Worm (Caenorhabditis elegans): ENCODE measurements around the gene aat-1.

The aat-1 gene

DNA sequence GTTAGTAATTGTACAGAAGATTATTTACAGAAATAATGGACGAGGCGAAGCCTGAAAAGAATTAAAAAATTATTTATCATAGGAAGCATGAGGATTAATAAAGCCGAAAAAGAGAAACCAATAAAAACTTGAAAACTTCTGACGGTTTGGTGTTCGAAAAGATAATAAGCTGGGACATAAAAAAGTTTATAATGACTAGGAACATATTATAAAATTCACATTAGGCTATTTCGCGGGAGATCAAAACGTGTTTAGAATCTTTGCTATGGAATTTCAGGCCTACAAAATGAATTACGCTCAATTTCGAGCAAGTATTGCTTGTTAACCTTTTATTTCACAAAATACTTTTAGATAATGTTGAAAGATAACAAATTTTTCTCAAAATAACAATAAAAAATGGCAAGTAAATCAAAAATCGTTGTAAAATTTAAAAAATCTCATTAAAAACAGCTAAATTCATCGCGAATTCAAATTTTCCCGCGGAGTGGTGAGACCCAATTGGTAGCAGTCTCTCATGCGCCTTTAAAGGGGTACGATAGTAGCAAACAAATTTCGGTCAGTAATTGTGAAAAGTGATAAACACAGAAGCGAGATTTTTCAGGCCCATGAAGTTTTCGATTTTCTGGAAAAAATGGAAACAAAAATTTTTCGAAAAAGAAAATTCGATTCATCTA lies 12.6 kb downstream of the aat-1 start, which contains the start of gene trcs-1:
TSS of gene trcs-1 (minus strand) at position 51 of the 674 bp plus-strand sequence.
- TF ChIP-seq dao-5 (tag; optimal IDR thresholded peaks at IDR 0.05) = no peak
- TF ChIP-seq W03F9.2 (tag; optimal IDR thresholded peaks at IDR 0.05) = peak; percentile 26
- no peak for TF ChIP-seq him-1 (tag; optimal IDR thresholded peaks at IDR 0.05)

DNA sequence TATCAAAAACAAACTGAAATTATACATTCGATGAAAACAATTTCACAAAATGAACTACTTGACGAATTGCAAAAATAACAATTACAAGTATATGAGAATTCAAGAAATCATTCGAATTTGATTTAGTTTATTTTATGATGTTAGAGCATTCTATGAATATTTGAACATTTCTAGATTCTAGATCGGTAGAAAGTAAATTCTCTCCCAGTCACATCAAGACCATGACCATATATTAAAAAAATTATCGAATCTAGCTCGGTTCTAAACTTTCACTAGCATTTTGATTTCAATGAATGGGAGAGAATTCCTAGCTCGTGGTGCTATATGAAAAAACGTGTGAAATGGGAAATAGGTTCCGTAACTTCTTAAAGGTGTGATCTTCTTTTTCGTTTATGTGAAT lies 17.1 kb downstream of the aat-1 start:
- no peak for TF ChIP-seq W03F9.2 (tag; optimal IDR thresholded peaks at IDR 0.05)
- TF ChIP-seq him-1 (tag; optimal IDR thresholded peaks at IDR 0.05) = no peak
- no peak for TF ChIP-seq dao-5 (tag; optimal IDR thresholded peaks at IDR 0.05)

DNA sequence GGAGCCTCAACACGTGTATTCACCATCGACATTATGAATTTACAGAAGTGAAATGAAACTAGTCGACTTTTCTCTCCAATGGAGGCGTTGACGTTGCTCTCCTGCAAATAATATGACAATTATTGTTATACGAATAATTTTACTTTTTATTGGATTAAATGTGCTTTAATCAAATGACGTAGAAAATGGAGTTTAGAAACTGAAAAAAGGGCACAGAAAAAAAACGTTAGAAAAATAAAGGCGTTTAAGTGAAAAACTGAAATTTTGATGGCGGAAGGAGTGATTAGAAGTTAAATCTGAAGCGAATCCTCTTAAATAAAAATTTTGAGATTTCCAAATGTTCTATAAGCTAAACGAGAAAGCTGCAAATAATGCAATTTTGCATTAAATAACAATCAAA lies 21.5 kb downstream of the aat-1 start, which contains the start of gene npr-2:
TSS of gene npr-2 (minus strand) at position 101 of the 400 bp plus-strand sequence.
- no peak for TF ChIP-seq him-1 (tag; optimal IDR thresholded peaks at IDR 0.05)
- no peak for TF ChIP-seq dao-5 (tag; optimal IDR thresholded peaks at IDR 0.05)
- no peak for TF ChIP-seq W03F9.2 (tag; optimal IDR thresholded peaks at IDR 0.05)

DNA sequence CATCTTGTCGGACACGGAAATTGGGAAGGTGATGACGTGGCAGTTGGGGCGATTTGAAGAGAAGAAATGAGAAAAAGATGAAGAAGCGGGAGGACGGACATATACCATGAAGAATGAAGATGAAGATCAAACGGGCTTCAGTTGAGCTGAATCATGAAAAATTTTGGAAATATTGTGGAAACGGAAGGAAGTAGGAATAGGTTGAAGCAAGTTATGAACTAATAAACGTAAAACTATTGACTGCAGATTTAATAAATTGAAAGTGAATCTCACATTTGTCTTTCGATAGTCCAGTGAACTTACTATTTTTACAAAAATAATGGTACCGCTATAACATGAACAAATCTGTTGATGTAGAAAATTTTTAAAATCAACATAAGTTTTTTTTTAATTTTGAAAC lies 35.0 kb downstream of the aat-1 start, which contains the start of gene lron-14:
TSS of gene lron-14 (minus strand) at position 101 of the 400 bp plus-strand sequence.
- no peak for TF ChIP-seq him-1 (tag; optimal IDR thresholded peaks at IDR 0.05)
- no peak for TF ChIP-seq W03F9.2 (tag; optimal IDR thresholded peaks at IDR 0.05)
- no peak for TF ChIP-seq dao-5 (tag; optimal IDR thresholded peaks at IDR 0.05)

DNA sequence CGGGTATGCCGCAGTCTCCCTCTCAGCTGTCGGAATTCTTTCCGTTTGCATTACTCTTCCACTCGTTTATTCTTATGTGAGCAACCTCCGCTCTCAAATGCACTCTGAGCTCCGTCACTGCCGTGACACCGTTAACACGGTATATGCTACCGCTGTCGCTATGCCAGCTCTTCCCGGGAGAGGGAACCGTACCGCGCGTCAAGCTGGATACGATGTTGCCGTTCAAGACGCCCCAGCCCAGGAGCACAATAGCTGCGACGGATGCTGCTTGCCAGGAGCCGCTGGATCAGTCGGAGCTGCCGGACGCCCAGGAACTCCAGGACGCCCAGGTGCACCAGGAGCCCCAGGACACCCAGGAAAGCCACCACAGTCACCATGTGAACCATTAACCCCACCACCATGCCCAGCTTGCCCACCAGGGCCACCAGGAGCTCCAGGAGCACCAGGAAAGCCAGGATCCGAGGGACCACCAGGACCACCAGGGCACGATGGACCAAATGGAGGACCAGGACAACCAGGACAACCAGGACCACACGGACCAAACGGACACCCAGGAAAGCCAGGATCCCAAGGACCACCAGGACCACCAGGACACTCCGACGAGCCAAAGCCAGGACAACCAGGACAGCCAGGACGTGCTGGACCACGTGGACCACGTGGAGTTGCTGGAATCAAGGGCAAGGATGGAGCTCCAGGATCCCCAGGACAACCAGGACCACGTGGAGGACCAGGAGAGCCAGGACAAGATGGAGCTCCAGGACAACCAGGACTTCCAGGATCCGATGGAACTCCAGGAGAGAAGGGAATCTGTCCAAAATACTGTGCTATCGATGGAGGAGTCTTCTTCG lies 37.7 kb downstream of the aat-1 start:
- TF ChIP-seq him-1 (tag; optimal IDR thresholded peaks at IDR 0.05) (no peak), W03F9.2 (tag; optimal IDR thresholded peaks at IDR 0.05) (no peak), dao-5 (tag; optimal IDR thresholded peaks at IDR 0.05) (no peak)

DNA sequence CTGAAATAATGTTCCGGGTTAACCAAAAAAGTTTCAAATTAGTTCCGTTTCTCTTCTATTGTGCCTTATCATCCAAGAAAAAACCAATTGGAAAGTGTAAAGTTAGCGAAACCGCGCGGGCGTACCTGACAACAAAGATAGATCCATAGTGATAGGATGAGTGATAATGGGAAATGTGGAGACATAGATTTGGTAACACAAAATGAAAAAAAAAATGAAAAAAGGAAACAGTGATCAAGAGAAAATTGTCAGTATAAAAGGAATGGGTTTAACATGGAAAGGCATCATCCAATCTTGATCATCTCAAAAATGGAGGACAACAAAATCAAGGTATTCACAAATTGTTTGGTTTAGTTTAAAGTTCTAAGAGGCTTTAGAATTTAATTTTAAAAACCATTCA lies 38.4 kb downstream of the aat-1 start, which contains the start of gene col-122:
TSS of gene col-122 (plus strand) at position 301 of the 400 bp plus-strand sequence.
- TF ChIP-seq dao-5 (tag; optimal IDR thresholded peaks at IDR 0.05) = no peak
